Fruit fly (Drosophila melanogaster) whole organism, wandering third instar larva: ENCODE measurements around the gene pdgy.

Experiments
- CG32264 ChIP-seq: fragments of 200-800 bp; sonication (Bioruptor generic); optimal IDR thresholded peaks from 2 replicates; lab custom pipeline; 2016; ENCODE audit warnings: missing biosample characterization, missing genetic modification characterization
- CG9705 ChIP-seq: fragments of 200-800 bp; sonication (Bioruptor generic); optimal IDR thresholded peaks from 2 replicates; lab custom pipeline; 2018; ENCODE audit warnings: missing biosample characterization, mild to moderate bottlenecking, missing genetic modification characterization
- CrebA ChIP-seq: fragments of 200-800 bp; sonication (Bioruptor generic); optimal IDR thresholded peaks from 2 replicates; lab custom pipeline; 2016; ENCODE audit warnings: missing biosample characterization, mild to moderate bottlenecking, missing genetic modification characterization, borderline replicate concordance
- Dfd ChIP-seq: fragments of >200 bp; optimal IDR thresholded peaks from 2 replicates; lab custom pipeline; 2017; ENCODE audit warnings: missing biosample characterization, missing genetic modification characterization
- Dif ChIP-seq: fragments of 200-275, 200-300 bp; sonication (Bioruptor generic); optimal IDR thresholded peaks from 2 replicates; lab custom pipeline; 2018; ENCODE audit warnings: missing biosample characterization, missing genetic modification characterization; ENCODE audit not compliant: partially characterized antibody
- GATAd ChIP-seq: sonication (Bioruptor generic); optimal IDR thresholded peaks from 2 replicates; lab custom pipeline; 2016; ENCODE audit warnings: missing biosample characterization, missing genetic modification characterization
- HLH106 ChIP-seq: fragments of 200-800 bp; optimal IDR thresholded peaks from 3 replicates; lab custom pipeline; 2019; ENCODE audit warnings: missing biosample characterization, mild to moderate bottlenecking, missing genetic modification characterization, moderate library complexity
- Hnf4 ChIP-seq: fragments of 200-800 bp; sonication (Bioruptor generic); optimal IDR thresholded peaks from 2 replicates; lab custom pipeline; 2016; ENCODE audit warnings: missing biosample characterization, mild to moderate bottlenecking, missing genetic modification characterization
- Jra ChIP-seq: sonication (Bioruptor generic); optimal IDR thresholded peaks from 2 replicates; lab custom pipeline; 2016; ENCODE audit warnings: missing biosample characterization, missing genetic modification characterization
- Mio ChIP-seq: sonication (Bioruptor generic); optimal IDR thresholded peaks from 2 replicates; lab custom pipeline; 2016; ENCODE audit warnings: missing biosample characterization, missing genetic modification characterization
- Myc ChIP-seq: fragments of >200 bp; optimal IDR thresholded peaks from 2 replicates; lab custom pipeline; 2017
- N ChIP-seq: fragments of >200 bp; optimal IDR thresholded peaks from 2 replicates; lab custom pipeline; 2018; ENCODE audit warnings: missing biosample characterization, missing external identifiers, missing genetic modification characterization
- OdsH ChIP-seq: fragments of 200-800 bp; sonication (Bioruptor generic); optimal IDR thresholded peaks from 2 replicates; lab custom pipeline; 2016; ENCODE audit warnings: missing biosample characterization, mild to moderate bottlenecking, missing genetic modification characterization
- Rel ChIP-seq, 2 experiments: fragments of 200-800 bp; sonication (Bioruptor generic) in 1 of 2; optimal IDR thresholded peaks; 2 replicates in 1 of 2; 3 replicates in 1 of 2; lab custom pipeline; 2016 to 2019; ENCODE audit warnings: mild to moderate bottlenecking in 2 of 2, missing biosample characterization in 2 of 2, missing genetic modification characterization in 2 of 2, moderate library complexity in 1 of 2
- Sp1 ChIP-seq: fragments of 200-800 bp; sonication (Bioruptor generic); optimal IDR thresholded peaks from 3 replicates; lab custom pipeline; 2019; ENCODE audit warnings: missing biosample characterization, mild to moderate bottlenecking, missing genetic modification characterization, moderate library complexity
- Vsx2 ChIP-seq: fragments of 200-300, 225-300 bp; sonication (Bioruptor generic); optimal IDR thresholded peaks from 2 replicates; lab custom pipeline; 2018; ENCODE audit warnings: missing biosample characterization, missing genetic modification characterization; ENCODE audit not compliant: partially characterized antibody
- br ChIP-seq: fragments of 200-800 bp; sonication (Bioruptor generic); optimal IDR thresholded peaks from 2 replicates; lab custom pipeline; 2016; ENCODE audit warnings: missing biosample characterization, missing genetic modification characterization
- brk ChIP-seq: fragments of 200-800 bp; sonication (Bioruptor generic); optimal IDR thresholded peaks from 2 replicates; lab custom pipeline; 2016; ENCODE audit warnings: missing biosample characterization, mild to moderate bottlenecking, missing genetic modification characterization
- dl ChIP-seq, 2 experiments: fragments of 175-275, 200-275 bp in 1 of 2; fragments of 200-275 bp in 1 of 2; sonication (Bioruptor generic); optimal IDR thresholded peaks; lab custom pipeline; 2018; ENCODE audit warnings: mild to moderate bottlenecking in 2 of 2, missing biosample characterization in 2 of 2, missing genetic modification characterization in 2 of 2, moderate library complexity in 2 of 2; ENCODE audit not compliant: partially characterized antibody in 2 of 2, insufficient read depth in 1 of 2
- dmrt93B ChIP-seq: fragments of 200-800 bp; sonication (Bioruptor generic); optimal IDR thresholded peaks from 2 replicates; lab custom pipeline; 2018; ENCODE audit warnings: missing biosample characterization, mild to moderate bottlenecking, missing genetic modification characterization
- dsf ChIP-seq: sonication (Bioruptor generic); optimal IDR thresholded peaks from 2 replicates; lab custom pipeline; 2016; ENCODE audit warnings: missing biosample characterization, missing genetic modification characterization, borderline replicate concordance
- ey ChIP-seq: fragments of 200-800 bp; sonication (Bioruptor generic); optimal IDR thresholded peaks from 2 replicates; lab custom pipeline; 2016; ENCODE audit warnings: missing biosample characterization, missing genetic modification characterization
- foxo ChIP-seq, 2 experiments: fragments of 200-800 bp; sonication (Bioruptor generic); optimal IDR thresholded peaks; 2 replicates in 1 of 2; 3 replicates in 1 of 2; lab custom pipeline; 2016 to 2017; ENCODE audit warnings: missing biosample characterization in 2 of 2, missing genetic modification characterization in 2 of 2
- fru ChIP-seq: fragments of 200-800 bp; sonication (Bioruptor generic); optimal IDR thresholded peaks from 3 replicates; lab custom pipeline; 2016; ENCODE audit warnings: missing biosample characterization, mild to moderate bottlenecking, missing genetic modification characterization
- h ChIP-seq: fragments of 200-800 bp; sonication (Bioruptor generic); optimal IDR thresholded peaks from 3 replicates; lab custom pipeline; 2016; ENCODE audit warnings: missing biosample characterization, mild to moderate bottlenecking, missing genetic modification characterization
- jim ChIP-seq: fragments of 175-275, 200-325 bp; sonication (Bioruptor generic); optimal IDR thresholded peaks from 2 replicates; lab custom pipeline; 2016; ENCODE audit warnings: missing biosample characterization, mild to moderate bottlenecking, missing genetic modification characterization
- lola ChIP-seq: fragments of >200 bp; optimal IDR thresholded peaks from 2 replicates; lab custom pipeline; 2017; ENCODE audit warnings: missing biosample characterization, missing genetic modification characterization
- psq ChIP-seq: fragments of 200-800 bp; sonication (Bioruptor generic); optimal IDR thresholded peaks from 3 replicates; lab custom pipeline; 2017; ENCODE audit warnings: missing biosample characterization, mild to moderate bottlenecking, missing genetic modification characterization, moderate library complexity
- rgr ChIP-seq: fragments of 200-800 bp; sonication (Bioruptor generic); optimal IDR thresholded peaks from 3 replicates; lab custom pipeline; 2016; ENCODE audit warnings: missing biosample characterization, mild to moderate bottlenecking, missing genetic modification characterization
- sv ChIP-seq: fragments of 200-800 bp; sonication (Bioruptor generic); optimal IDR thresholded peaks from 3 replicates; lab custom pipeline; 2016; ENCODE audit warnings: missing biosample characterization, missing genetic modification characterization
- tai ChIP-seq: sonication (Bioruptor generic); optimal IDR thresholded peaks from 2 replicates; lab custom pipeline; 2016; ENCODE audit warnings: missing biosample characterization, missing genetic modification characterization
- woc ChIP-seq: sonication (Bioruptor generic); optimal IDR thresholded peaks from 2 replicates; lab custom pipeline; 2016; ENCODE audit warnings: missing biosample characterization, mild to moderate bottlenecking, missing genetic modification characterization

The pdgy gene

DNA sequence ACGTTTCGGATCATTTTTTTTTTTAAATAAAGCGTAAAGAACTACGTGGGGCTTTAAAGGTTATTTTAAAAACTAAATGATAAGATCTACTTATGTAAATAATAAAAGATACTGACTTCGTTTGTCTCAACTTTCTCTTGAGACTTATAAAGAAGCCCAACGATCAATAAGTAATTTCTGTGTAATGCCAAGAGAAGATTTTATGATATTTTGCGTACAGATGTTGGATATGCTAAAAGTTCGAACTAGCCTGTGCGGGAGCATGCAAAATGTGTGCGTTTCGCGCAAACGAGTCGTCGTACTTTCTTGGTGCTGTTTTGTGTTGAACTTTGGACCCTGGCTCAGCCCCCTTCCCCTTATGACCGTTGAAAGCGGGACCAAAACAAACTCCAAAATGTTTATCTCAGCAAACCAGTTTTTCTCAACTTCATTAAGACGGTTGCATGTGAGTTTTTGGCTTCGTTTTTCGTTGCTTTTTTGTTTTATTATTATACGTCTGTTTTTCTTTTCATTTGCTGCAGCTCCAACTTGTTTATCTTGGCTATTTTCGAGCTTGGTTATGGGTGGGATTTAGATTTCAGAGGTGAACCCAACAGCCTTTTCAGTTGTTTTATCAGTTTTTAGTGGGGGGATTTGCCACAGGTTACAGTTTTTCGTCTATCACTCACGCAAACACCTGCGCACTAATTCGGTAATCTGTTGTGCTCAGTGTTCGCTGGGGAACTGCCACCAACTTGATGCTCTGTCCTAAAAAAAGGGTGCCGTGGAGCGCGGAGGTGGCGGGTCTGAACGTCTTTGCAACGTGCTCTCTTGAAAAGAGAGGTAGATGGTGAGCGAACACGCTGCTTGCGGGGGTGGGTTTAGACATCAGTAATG lies at the start of gene pdgy:
Gene pdgy, minus strand, starts transcription at position 688 of the 876 bp plus-strand sequence.
- peak; percentile 27 for TF ChIP-seq Dif (GFP tag; lab: Kevin White, UChicago)
- TF ChIP-seq foxo (GFP tag; optimal IDR thresholded peaks at IDR 0.05; lab: Kevin White, UChicago): no peak
- TF ChIP-seq dmrt93B: no peak
- no peak for TF ChIP-seq rgr (GFP tag; lab: Kevin White, UChicago)
- TF ChIP-seq Hnf4 (GFP tag; lab: Kevin White, UChicago): peak; percentile 99
- peak; percentile 70 for TF ChIP-seq psq
- TF ChIP-seq Rel (GFP tag; optimal IDR thresholded peaks at IDR 0.05; lab: Kevin White, UChicago): peak; percentile 77
- peak; percentile 30 for TF ChIP-seq Rel (tag; optimal IDR thresholded peaks at IDR 0.05; lab: Kevin White, UChicago)
- TF ChIP-seq woc (GFP tag; lab: Kevin White, UChicago): peak; percentile 39
- peak; percentile 95 for TF ChIP-seq CrebA (GFP tag; lab: Kevin White, UChicago)
- TF ChIP-seq jim: no peak
- peak; percentile 49 for TF ChIP-seq Vsx2 (GFP tag; lab: Kevin White, UChicago)
- no peak for TF ChIP-seq brk
- peak; percentile 53 for TF ChIP-seq Sp1 (GFP tag; lab: Kevin White, UChicago)
- peak; percentile 23 for TF ChIP-seq HLH106 (tag; lab: Kevin White, UChicago)

DNA sequence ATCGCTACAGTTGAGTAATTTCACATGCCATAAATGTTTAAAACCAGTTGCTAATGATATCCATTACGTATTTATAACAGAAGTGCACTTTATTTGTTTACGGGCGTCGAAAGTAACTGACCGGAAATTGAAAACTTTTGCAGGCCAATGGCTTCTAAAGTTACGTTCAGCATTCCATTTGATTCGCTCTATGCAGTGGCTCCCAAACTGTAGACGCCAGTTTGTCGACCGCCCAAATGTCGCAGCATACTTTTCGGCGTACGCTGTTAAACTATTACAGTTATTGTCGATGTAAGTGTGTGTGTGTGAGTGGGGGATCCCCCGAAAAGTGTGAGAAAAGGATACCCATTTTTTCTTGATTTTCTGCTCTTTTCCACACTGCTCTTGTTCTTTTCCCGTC lies 7.5 kb upstream of the pdgy start:
- TF ChIP-seq Sp1 (GFP tag; lab: Kevin White, UChicago) (no peak), Myc (lab: Kevin White, UChicago) (peak; percentile 27)

DNA sequence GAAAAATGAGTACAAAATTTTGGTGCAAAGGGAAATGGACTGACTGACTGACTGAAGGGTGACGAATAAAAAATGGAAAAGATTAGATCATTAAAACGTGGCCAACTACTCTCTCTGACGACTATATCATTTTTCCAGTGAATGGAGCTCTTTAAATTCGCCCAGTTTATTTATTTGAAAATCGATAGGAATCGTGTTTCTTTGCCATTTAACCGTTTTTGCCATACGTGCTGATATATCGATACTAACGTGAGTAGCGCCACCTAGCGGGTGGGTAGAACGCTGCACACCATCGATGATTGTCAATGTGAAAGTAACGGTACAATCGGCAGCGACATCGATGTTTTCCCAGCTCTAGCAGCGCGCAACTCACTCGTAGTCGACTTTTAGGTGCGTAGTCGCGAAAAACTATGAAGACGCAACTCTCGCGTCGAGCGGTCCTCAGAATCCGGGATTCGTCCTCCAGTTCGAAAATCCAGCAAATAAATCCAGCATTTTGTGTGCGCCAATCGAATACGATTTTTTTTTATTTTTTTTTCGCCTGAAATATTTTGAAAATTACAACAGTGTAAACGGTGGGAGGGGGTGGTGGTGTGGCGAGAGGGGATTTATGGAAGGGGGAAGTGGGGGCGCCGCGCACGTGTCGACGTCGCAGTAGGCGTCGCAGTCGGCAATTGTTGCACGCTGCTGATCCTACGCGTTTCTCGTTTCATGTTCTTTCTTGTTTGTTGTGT lies 1.9 kb upstream of the pdgy start, which contains the start of the genes CG9030 and eag:
Gene CG9030, minus strand, starts transcription at position 51 of the 734 bp plus-strand sequence.
Gene eag, plus strand, starts transcription at position 428 of the 734 bp plus-strand sequence.
- TF ChIP-seq tai (GFP tag; lab: Kevin White, UChicago): no peak
- no peak for TF ChIP-seq Dif (GFP tag; lab: Kevin White, UChicago)
- no peak for TF ChIP-seq N (GFP tag; lab: Kevin White, UChicago)
- no peak for TF ChIP-seq Jra (GFP tag; lab: Kevin White, UChicago)
- no peak for TF ChIP-seq Dfd (GFP tag; lab: Kevin White, UChicago)
- TF ChIP-seq sv (GFP tag; lab: Kevin White, UChicago): no peak
- TF ChIP-seq psq: no peak
- no peak for TF ChIP-seq Myc (lab: Kevin White, UChicago)
- TF ChIP-seq brk: no peak

DNA sequence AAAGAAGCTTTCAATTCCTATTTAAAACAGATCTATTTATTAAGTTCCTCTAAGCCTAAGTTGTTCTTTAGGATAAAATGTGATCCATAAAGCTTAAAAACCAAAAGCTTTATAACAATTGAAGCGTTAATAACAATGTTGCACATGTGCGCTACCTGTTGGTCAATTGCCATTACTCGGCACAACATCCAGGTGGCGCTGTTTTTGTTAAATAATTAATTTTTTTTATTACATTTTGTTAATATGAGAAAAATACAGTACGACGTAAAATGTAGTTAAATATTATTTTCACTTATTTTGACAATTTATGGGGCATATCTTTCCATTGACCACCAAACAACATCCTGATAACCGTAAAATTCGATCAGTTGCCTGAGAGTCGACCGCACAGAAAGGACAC lies 564 bp upstream of the pdgy start:
- TF ChIP-seq Myc (lab: Kevin White, UChicago): no peak
- peak; percentile 8 for TF ChIP-seq h (GFP tag; lab: Kevin White, UChicago)
- peak; percentile 48 for TF ChIP-seq HLH106 (tag; lab: Kevin White, UChicago)
- TF ChIP-seq foxo (GFP tag; optimal IDR thresholded peaks at IDR 0.05; lab: Kevin White, UChicago): peak in 1 of 2 experiments; percentile 45
- no peak for TF ChIP-seq ey (GFP tag; lab: Kevin White, UChicago)
- no peak for TF ChIP-seq Mio (GFP tag; lab: Kevin White, UChicago)
- TF ChIP-seq fru (GFP tag; lab: Kevin White, UChicago): peak; percentile 57
- TF ChIP-seq Vsx2 (GFP tag; lab: Kevin White, UChicago): peak; percentile 9
- TF ChIP-seq, all 38 proteins: peak for 5

DNA sequence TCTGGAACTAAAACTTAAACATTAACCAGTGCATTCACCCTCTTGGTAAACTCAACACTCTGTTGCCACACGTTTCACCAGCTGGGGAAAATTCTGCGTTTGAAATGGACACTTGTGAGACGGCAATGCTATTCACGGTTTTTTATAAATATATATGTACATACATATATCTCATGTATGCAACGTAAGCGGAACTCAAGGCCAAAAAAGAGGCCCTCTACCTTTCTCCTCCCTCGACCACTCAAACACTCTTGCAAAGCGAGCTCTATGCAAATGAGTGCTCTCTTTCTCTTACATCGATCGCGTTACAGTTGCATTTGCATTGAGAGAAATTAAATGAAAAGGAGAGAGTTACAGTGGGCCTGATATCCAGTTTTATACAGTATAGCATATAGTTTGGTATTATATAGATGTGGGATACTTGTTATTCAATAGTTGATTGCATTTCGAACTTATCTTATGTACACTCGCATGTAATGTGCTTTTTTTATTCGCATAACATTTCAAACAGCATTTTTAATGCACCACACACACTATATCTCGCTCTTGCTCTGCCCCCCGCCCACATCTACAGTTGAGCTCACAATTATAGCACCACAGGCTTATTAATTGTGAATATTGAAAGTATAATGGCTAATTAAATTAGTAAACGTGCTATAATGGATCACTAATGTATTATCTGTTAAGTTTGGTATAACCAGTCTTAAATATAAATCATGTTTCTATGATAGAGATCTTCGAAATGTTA lies 1.1 kb downstream of the pdgy start:
- TF ChIP-seq foxo (GFP tag; optimal IDR thresholded peaks at IDR 0.05; lab: Kevin White, UChicago) (peak in 1 of 2 experiments; percentile 68), dl (GFP tag; optimal IDR thresholded peaks at IDR 0.05; lab: Kevin White, UChicago; ENCODE audit: insufficient read depth in 1 of 2, partially characterized antibody in 2 of 2) (peak in 1 of 2 experiments; percentile 3), rgr (GFP tag; lab: Kevin White, UChicago) (peak; percentile 69), GATAd (no peak), HLH106 (tag; lab: Kevin White, UChicago) (peak; percentile 58), dsf (GFP tag; lab: Kevin White, UChicago) (no peak), woc (GFP tag; lab: Kevin White, UChicago) (peak; percentile 79), ey (GFP tag; lab: Kevin White, UChicago) (peak; percentile 63), CrebA (GFP tag; lab: Kevin White, UChicago) (no peak), N (GFP tag; lab: Kevin White, UChicago) (no peak), tai (GFP tag; lab: Kevin White, UChicago) (no peak), CG9705 (GFP tag; lab: Kevin White, UChicago) (peak; percentile 18), dmrt93B (peak; percentile 60), Dfd (GFP tag; lab: Kevin White, UChicago) (no peak), psq (peak; percentile 35), Jra (GFP tag; lab: Kevin White, UChicago) (no peak), br (GFP tag; lab: Kevin White, UChicago) (peak; percentile 39), CG32264 (GFP tag; lab: Kevin White, UChicago) (no peak), Sp1 (GFP tag; lab: Kevin White, UChicago) (peak; percentile 78), Hnf4 (GFP tag; lab: Kevin White, UChicago) (peak; percentile 34), h (GFP tag; lab: Kevin White, UChicago) (peak; percentile 74), fru (GFP tag; lab: Kevin White, UChicago) (peak; percentile 77), OdsH (GFP tag; lab: Kevin White, UChicago) (peak; percentile 70), lola (GFP tag; lab: Kevin White, UChicago) (no peak)
- TF ChIP-seq, all 38 proteins: peak for 15
